Worm (Caenorhabditis elegans): ENCODE data around the gene nhr-196.
"Not testable (repeated sequence)": the region's sequence is repeated elsewhere in the genome, so short reads cannot be mapped to it uniquely, and the experiment has no call there.

The nhr-196 gene

DNA sequence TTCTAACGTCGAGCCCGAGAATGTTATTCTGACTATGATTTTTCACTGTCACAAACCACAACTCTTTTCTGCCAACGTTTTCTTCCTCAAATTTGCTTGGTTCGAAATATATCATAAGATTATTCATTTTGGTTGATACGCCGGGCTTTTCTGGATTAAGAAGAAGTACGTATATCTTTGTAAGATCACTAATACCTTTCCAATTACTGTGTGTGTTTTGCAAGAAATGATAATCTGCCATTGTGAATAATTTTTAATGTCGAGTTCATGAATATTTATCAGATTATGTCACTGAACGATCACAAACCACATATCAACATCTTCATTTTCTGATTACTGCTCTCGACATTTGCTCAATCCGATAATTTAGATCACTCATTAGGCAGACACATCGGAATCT, at the start of gene nhr-196:
TSS of gene nhr-196 (plus strand) at position 118 of the 400 bp plus-strand sequence.
- TF ChIP-seq tbx-2 (tag; optimal IDR thresholded peaks at IDR 0.05) (no peak), aly-2 (tag; optimal IDR thresholded peaks at IDR 0.05) (no peak), mdl-1 (tag; optimal IDR thresholded peaks at IDR 0.05) (no peak), fkh-4 (tag; optimal IDR thresholded peaks at IDR 0.05; ENCODE audit: borderline replicate concordance) (peak; percentile 24), ces-1 (GFP tag; optimal IDR thresholded peaks at IDR 0.05) (no peak), fkh-10 (GFP tag; optimal IDR thresholded peaks at IDR 0.05) (no peak), sox-4 (tag; optimal IDR thresholded peaks at IDR 0.05) (peak; percentile 58), pag-3 (tag; optimal IDR thresholded peaks at IDR 0.05; ENCODE audit: borderline replicate concordance, insufficient read depth) (no peak), ztf-4 (tag; optimal IDR thresholded peaks at IDR 0.05) (no peak), nhr-71 (tag; optimal IDR thresholded peaks at IDR 0.05) (peak; percentile 17), dsc-1 (tag; optimal IDR thresholded peaks at IDR 0.05) (peak; percentile 98), nhr-47 (tag; optimal IDR thresholded peaks at IDR 0.05) (peak; percentile 49), elt-3 (tag; optimal IDR thresholded peaks at IDR 0.05) (no peak), unc-98 (GFP tag; IDR thresholded peaks at IDR 0.05) (no peak), fkh-8 (tag; optimal IDR thresholded peaks at IDR 0.05) (peak; percentile 66), vab-15 (tag; optimal IDR thresholded peaks at IDR 0.05) (no peak), aha-1 (tag; optimal IDR thresholded peaks at IDR 0.05) (no peak), lin-15B (tag; optimal IDR thresholded peaks at IDR 0.05) (no peak), unc-130 (tag; optimal IDR thresholded peaks at IDR 0.05) (no peak), pax-3 (tag; optimal IDR thresholded peaks at IDR 0.05) (peak; percentile 80), ceh-88 (GFP tag; IDR thresholded peaks at IDR 0.05) (no peak), jun-1 (tag; optimal IDR thresholded peaks at IDR 0.05) (no peak), lin-13 (GFP tag; optimal IDR thresholded peaks at IDR 0.05) (no peak), sup-37 (GFP tag; optimal IDR thresholded peaks at IDR 0.05) (no peak)

ce11 chrV:15638853-15639252, 46.7 kb upstream of the nhr-196 start, which contains the start of gene srz-44:
Gene srz-44 (minus strand): TSS chrV:15638953.
- TF ChIP-seq elt-3 (tag; optimal IDR thresholded peaks at IDR 0.05) (no peak), nhr-12 (tag; optimal IDR thresholded peaks at IDR 0.05) (no peak), efl-3 (GFP tag; optimal IDR thresholded peaks at IDR 0.05) (no peak), fos-1 (tag; optimal IDR thresholded peaks at IDR 0.05) (no peak), pag-3 (tag; optimal IDR thresholded peaks at IDR 0.05; ENCODE audit: borderline replicate concordance, insufficient read depth) (no peak), pax-3 (tag; optimal IDR thresholded peaks at IDR 0.05) (no peak), nhr-20 (tag; optimal IDR thresholded peaks at IDR 0.05) (no peak), tlp-1 (tag; optimal IDR thresholded peaks at IDR 0.05) (no peak), nhr-11 (tag; optimal IDR thresholded peaks at IDR 0.05) (no peak), rnt-1 (tag; optimal IDR thresholded peaks at IDR 0.05) (no peak), lin-35 (GFP tag; optimal IDR thresholded peaks at IDR 0.05) (no peak), nhr-47 (tag; optimal IDR thresholded peaks at IDR 0.05) (no peak), dsc-1 (tag; optimal IDR thresholded peaks at IDR 0.05) (no peak), ceh-90 (tag; optimal IDR thresholded peaks at IDR 0.05) (no peak), skn-1 (tag; optimal IDR thresholded peaks at IDR 0.05) (no peak), blmp-1 (tag; optimal IDR thresholded peaks at IDR 0.05) (no peak)

- not testable (repeated sequence) for TF ChIP-seq pqm-1 (tag; optimal IDR thresholded peaks at IDR 0.05); lin-15B (tag; optimal IDR thresholded peaks at IDR 0.05); lin-35 (GFP tag; optimal IDR thresholded peaks at IDR 0.05)
Observed at ce11 chrV:15643192-15643591, 42.3 kb upstream of the nhr-196 start, which contains the start of gene C55A1.4. Gene C55A1.4 (minus strand): TSS chrV:15643292.

ce11 chrV:15644575-15644974, 40.9 kb upstream of the nhr-196 start, which contains the start of gene str-23:
Gene str-23 (plus strand): TSS chrV:15644875.
- TF ChIP-seq hlh-4 (tag; optimal IDR thresholded peaks at IDR 0.05) = no peak
- no peak for TF ChIP-seq nhr-28 (tag; optimal IDR thresholded peaks at IDR 0.05)
- no peak for TF ChIP-seq isw-1 (GFP tag; IDR thresholded peaks at IDR 0.05)
- no peak for TF ChIP-seq nhr-12 (tag; optimal IDR thresholded peaks at IDR 0.05)
